Fruit fly (Drosophila melanogaster): Measurements from ENCODE around the gene Mst98Cb.
A peak's percentile ranks its signal among the peaks of the same experiment; 100 is the strongest.

dm6 chr3R:28339654-28340605 lies 47.3 kb downstream of the Mst98Cb start, which contains the start of the genes Gfat2 and Moca-cyp:
- peak in 1 of 2 experiments; percentile 29 for TF ChIP-seq CTCF (optimal IDR thresholded peaks at IDR 0.05)
- TF ChIP-seq CG8478 (optimal IDR thresholded peaks at IDR 0.05), result no peak
